Worm (Caenorhabditis elegans) whole organism, late embryonic: ENCODE results near the gene fbxa-128.

Experiments used
- C08G9.2 ChIP-seq: sonication (generic microtip); optimal IDR thresholded peaks from 2 replicates; lab custom pipeline; 2016; ENCODE audit warnings: mild to moderate bottlenecking, missing genetic modification characterization, moderate library complexity, missing compliant biosample characterization
- C38D4.7 ChIP-seq: fragments of 200-800 bp; sonication (Bioruptor generic); optimal IDR thresholded peaks from 2 replicates; lab custom pipeline; 2018; ENCODE audit warnings: mild to moderate bottlenecking, missing genetic modification characterization, moderate library complexity, missing compliant biosample characterization
- F13H6.1 ChIP-seq: sonication (generic microtip); optimal IDR thresholded peaks from 2 replicates; lab custom pipeline; 2016; ENCODE audit warnings: missing genetic modification characterization, missing compliant biosample characterization
- K02D7.2 ChIP-seq: sonication (generic microtip); optimal IDR thresholded peaks from 2 replicates; lab custom pipeline; 2017; ENCODE audit warnings: mild to moderate bottlenecking, missing genetic modification characterization, missing compliant biosample characterization
- ama-1 ChIP-seq: fragments of 150-350 bp; optimal IDR thresholded peaks from 2 replicates; lab custom pipeline; 2014
- ceh-14 ChIP-seq: sonication (generic microtip); optimal IDR thresholded peaks from 2 replicates; lab custom pipeline; 2016; ENCODE audit warnings: missing genotype, missing genetic modification characterization, missing compliant biosample characterization
- ceh-19 ChIP-seq: fragments of 200-800 bp; sonication (Bioruptor generic); optimal IDR thresholded peaks from 2 replicates; lab custom pipeline; 2018; ENCODE audit warnings: mild to moderate bottlenecking, missing genetic modification characterization, missing compliant biosample characterization
- ceh-22 ChIP-seq: sonication (generic microtip); optimal IDR thresholded peaks from 2 replicates; lab custom pipeline; 2017; ENCODE audit warnings: missing biosample characterization, missing genetic modification characterization
- ceh-24 ChIP-seq: sonication (generic microtip); optimal IDR thresholded peaks from 2 replicates; lab custom pipeline; 2016; ENCODE audit warnings: mild to moderate bottlenecking, missing genetic modification characterization, missing compliant biosample characterization
- ceh-31 ChIP-seq: sonication (generic microtip); optimal IDR thresholded peaks from 2 replicates; lab custom pipeline; 2016; ENCODE audit warnings: missing genetic modification characterization, missing compliant biosample characterization
- ceh-34 ChIP-seq: sonication (generic microtip); optimal IDR thresholded peaks from 2 replicates; lab custom pipeline; 2016; ENCODE audit warnings: mild to moderate bottlenecking, missing genetic modification characterization, missing compliant biosample characterization
- ceh-48 ChIP-seq: sonication (generic microtip); optimal IDR thresholded peaks from 2 replicates; lab custom pipeline; 2016; ENCODE audit warnings: missing genetic modification characterization, inconsistent platforms, missing compliant biosample characterization
- ceh-6 ChIP-seq: fragments of 200-800 bp; sonication (Bioruptor generic); optimal IDR thresholded peaks from 2 replicates; lab custom pipeline; 2018; ENCODE audit warnings: mild to moderate bottlenecking, missing genetic modification characterization, missing compliant biosample characterization
- ceh-9 ChIP-seq: sonication (generic microtip); optimal IDR thresholded peaks from 2 replicates; lab custom pipeline; 2016; ENCODE audit warnings: mild to moderate bottlenecking, missing genetic modification characterization, inconsistent platforms, missing compliant biosample characterization
- che-1 ChIP-seq: sonication (generic microtip); optimal IDR thresholded peaks from 2 replicates; lab custom pipeline; 2016; ENCODE audit warnings: mild to moderate bottlenecking, missing genetic modification characterization, missing compliant biosample characterization
- dmd-4 ChIP-seq: sonication (generic microtip); optimal IDR thresholded peaks from 2 replicates; lab custom pipeline; 2016; ENCODE audit warnings: borderline replicate concordance, missing genetic modification characterization, missing compliant biosample characterization
- ets-4 ChIP-seq: sonication (generic microtip); optimal IDR thresholded peaks from 2 replicates; lab custom pipeline; 2016; ENCODE audit warnings: missing genetic modification characterization, missing compliant biosample characterization
- eyg-1 ChIP-seq: sonication (generic microtip); optimal IDR thresholded peaks from 2 replicates; lab custom pipeline; 2016; ENCODE audit warnings: missing genotype, missing genetic modification characterization, missing compliant biosample characterization
- gmeb-2 ChIP-seq: sonication (generic microtip); optimal IDR thresholded peaks from 2 replicates; lab custom pipeline; 2016; ENCODE audit warnings: missing genetic modification characterization, inconsistent platforms, missing compliant biosample characterization
- hlh-13 ChIP-seq: fragments of 200-800 bp; sonication (Bioruptor generic); optimal IDR thresholded peaks from 2 replicates; lab custom pipeline; 2018; ENCODE audit warnings: mild to moderate bottlenecking, missing genetic modification characterization, missing compliant biosample characterization
- hlh-30 ChIP-seq: sonication (generic microtip); optimal IDR thresholded peaks from 2 replicates; lab custom pipeline; 2017; ENCODE audit warnings: antibody characterized with exemption, missing genetic modification characterization, missing compliant biosample characterization; ENCODE audit not compliant: insufficient read depth
- hlh-8 ChIP-seq: sonication (generic microtip); optimal IDR thresholded peaks from 2 replicates; lab custom pipeline; 2016; ENCODE audit warnings: missing genotype, missing genetic modification characterization, missing compliant biosample characterization
- lim-6 ChIP-seq: sonication (generic microtip); optimal IDR thresholded peaks from 2 replicates; lab custom pipeline; 2016; ENCODE audit warnings: missing genetic modification characterization, missing compliant biosample characterization
- lin-11 ChIP-seq: fragments of 200-800 bp; sonication (Bioruptor generic); optimal IDR thresholded peaks from 2 replicates; lab custom pipeline; 2018; ENCODE audit warnings: mild to moderate bottlenecking, missing genetic modification characterization, missing compliant biosample characterization
- madf-2 ChIP-seq: sonication (generic microtip); optimal IDR thresholded peaks from 2 replicates; lab custom pipeline; 2017; ENCODE audit warnings: missing genetic modification characterization, missing compliant biosample characterization
- nfya-1 ChIP-seq: sonication (generic microtip); optimal IDR thresholded peaks from 2 replicates; lab custom pipeline; 2017; ENCODE audit warnings: missing genetic modification characterization, mild to moderate bottlenecking, missing compliant biosample characterization, antibody characterized with exemption, moderate library complexity
- nhr-232 ChIP-seq: sonication (generic microtip); optimal IDR thresholded peaks from 2 replicates; lab custom pipeline; 2016; ENCODE audit warnings: missing genetic modification characterization, missing compliant biosample characterization
- npax-4 ChIP-seq: sonication (generic microtip); optimal IDR thresholded peaks from 2 replicates; lab custom pipeline; 2016; ENCODE audit warnings: missing genetic modification characterization, missing compliant biosample characterization
- odd-2 ChIP-seq: sonication (generic microtip); optimal IDR thresholded peaks from 2 replicates; lab custom pipeline; 2017; ENCODE audit warnings: antibody characterized with exemption, mild to moderate bottlenecking, missing genetic modification characterization, missing compliant biosample characterization
- pat-9 ChIP-seq: fragments of 200-800 bp; sonication (Bioruptor generic); optimal IDR thresholded peaks from 2 replicates; lab custom pipeline; 2018; ENCODE audit warnings: mild to moderate bottlenecking, missing genetic modification characterization, moderate library complexity, missing compliant biosample characterization
- pha-2 ChIP-seq: sonication (generic microtip); optimal IDR thresholded peaks from 2 replicates; lab custom pipeline; 2017; ENCODE audit warnings: mild to moderate bottlenecking, missing genetic modification characterization, missing compliant biosample characterization
- ref-2 ChIP-seq: sonication (generic microtip); optimal IDR thresholded peaks from 2 replicates; lab custom pipeline; 2016; ENCODE audit warnings: missing genetic modification characterization, missing compliant biosample characterization
- sox-4 ChIP-seq: sonication (generic microtip); optimal IDR thresholded peaks from 2 replicates; lab custom pipeline; 2017; ENCODE audit warnings: mild to moderate bottlenecking, missing genetic modification characterization, inconsistent platforms, missing compliant biosample characterization
- tbx-2 ChIP-seq: sonication (generic microtip); optimal IDR thresholded peaks from 2 replicates; lab custom pipeline; 2016; ENCODE audit warnings: missing genetic modification characterization, missing compliant biosample characterization
- ttx-3 ChIP-seq: sonication (generic microtip); optimal IDR thresholded peaks from 2 replicates; lab custom pipeline; 2016; ENCODE audit warnings: missing genetic modification reagents, missing genetic modification characterization, missing compliant biosample characterization
- unc-3 ChIP-seq, 2 experiments: fragments of 200-800 bp in 1 of 2; sonication (Bioruptor generic) in 1 of 2; sonication (generic microtip) in 1 of 2; conservative IDR thresholded peaks in 1 of 2; optimal IDR thresholded peaks in 1 of 2; 2 replicates each; pipeline versions ENCODE4 v1.3.6 to Lab custom; 2016 to 2022; ENCODE audit warnings: missing compliant biosample characterization in 2 of 2, missing genetic modification characterization in 2 of 2, missing genetic modification reagents in 1 of 2
- unc-42 ChIP-seq: sonication (generic microtip); optimal IDR thresholded peaks from 2 replicates; lab custom pipeline; 2016; ENCODE audit warnings: missing genotype, missing genetic modification characterization, missing compliant biosample characterization
- unc-86 ChIP-seq: sonication (generic microtip); optimal IDR thresholded peaks from 2 replicates; lab custom pipeline; 2016; ENCODE audit warnings: missing genetic modification characterization, missing compliant biosample characterization
- ztf-16 ChIP-seq: sonication (generic microtip); optimal IDR thresholded peaks from 2 replicates; lab custom pipeline; 2017; ENCODE audit warnings: missing genetic modification characterization, missing compliant biosample characterization

Gene fbxa-128

DNA sequence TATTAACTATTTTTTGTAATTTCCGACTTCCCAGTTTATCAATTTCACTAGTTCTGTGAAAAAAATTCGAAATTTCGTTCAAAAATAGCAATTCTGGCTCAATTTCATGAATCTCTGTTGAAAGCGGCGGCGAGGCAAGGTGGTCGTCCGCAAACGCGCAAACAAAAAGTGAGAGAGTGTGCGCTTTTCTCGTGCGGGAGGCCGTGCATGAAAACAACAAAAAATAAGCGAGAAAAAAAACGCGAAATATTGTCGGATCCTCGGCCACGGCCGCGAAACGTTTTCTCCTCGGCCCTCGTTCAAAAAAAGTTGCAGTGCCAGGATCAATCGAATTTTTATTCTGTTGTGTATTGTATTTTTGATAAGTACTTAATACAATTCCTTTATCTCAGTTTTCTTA is 26.2 kb downstream of the fbxa-128 start:
- TF ChIP-seq unc-86 (tag; lab: Kevin White, UChicago) (no peak), C08G9.2 (peak; percentile 41), ets-4 (tag; lab: Kevin White, UChicago) (peak; percentile 54), tbx-2 (peak; percentile 42), unc-3 (GFP tag; conservative IDR thresholded peaks at IDR 0.05; lab: Robert Waterston, UW) (no peak), unc-3 (tag; optimal IDR thresholded peaks at IDR 0.05; lab: Kevin White, UChicago) (no peak), hlh-8 (no peak), ceh-6 (no peak), madf-2 (tag; lab: Kevin White, UChicago) (no peak), pha-2 (tag; lab: Kevin White, UChicago) (no peak), ceh-31 (tag; lab: Kevin White, UChicago) (peak; percentile 61)

- peak; percentile 10 for TF ChIP-seq che-1
- peak; percentile 9 for TF ChIP-seq ceh-34 (tag; lab: Kevin White, UChicago)
- TF ChIP-seq unc-86 (tag; lab: Kevin White, UChicago), result peak; percentile 13
- no peak for TF ChIP-seq gmeb-2
- peak; percentile 21 for TF ChIP-seq ref-2 (tag; lab: Kevin White, UChicago)
- TF ChIP-seq ceh-31 (tag; lab: Kevin White, UChicago), result peak; percentile 74
- TF ChIP-seq C08G9.2, result peak; percentile 6
- peak; percentile 21 for TF ChIP-seq ceh-48
- TF ChIP-seq F13H6.1 (tag; lab: Kevin White, UChicago), result no peak
- peak; percentile 1 for TF ChIP-seq unc-42 (tag; lab: Kevin White, UChicago)
- TF ChIP-seq tbx-2, result peak; percentile 5
- TF ChIP-seq lin-11 (tag; lab: Kevin White, UChicago), result no peak
- peak; percentile 10 for TF ChIP-seq ztf-16 (tag; lab: Kevin White, UChicago)
- peak; percentile 17 for TF ChIP-seq nfya-1
- TF ChIP-seq pha-2 (tag; lab: Kevin White, UChicago), result peak; percentile 15
Observed at ce11 chrIII:11110756-11111155, 28.2 kb downstream of the fbxa-128 start.

DNA sequence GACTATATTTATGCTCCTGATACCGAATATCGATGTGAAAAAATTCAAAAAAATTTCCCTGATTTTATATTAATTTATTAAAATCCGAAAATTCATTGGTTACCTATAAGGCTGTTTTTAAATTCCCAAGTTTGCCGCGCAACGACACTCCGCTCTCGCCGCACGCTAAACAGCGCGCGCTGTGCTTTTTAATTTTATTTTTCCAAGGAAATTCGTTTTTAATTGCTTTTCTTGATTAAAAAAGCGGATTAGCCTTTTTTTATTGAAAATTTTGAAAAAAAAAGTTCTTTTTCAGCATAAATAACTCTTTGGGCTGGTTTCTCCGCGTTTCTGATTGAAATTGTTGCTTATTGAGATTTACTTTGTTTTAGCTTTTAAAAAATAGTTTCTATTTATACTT is 31.6 kb downstream of the fbxa-128 start:
- TF ChIP-seq ets-4 (tag; lab: Kevin White, UChicago) (no peak), ceh-24 (no peak), nhr-232 (tag; lab: Kevin White, UChicago) (no peak), hlh-30 (no peak), hlh-13 (GFP tag; lab: Kevin White, UChicago) (no peak), gmeb-2 (no peak), ceh-22 (tag; lab: Kevin White, UChicago) (no peak), lin-11 (tag; lab: Kevin White, UChicago) (no peak), C08G9.2 (no peak), dmd-4 (tag; lab: Kevin White, UChicago) (no peak), ama-1 (no peak)

DNA sequence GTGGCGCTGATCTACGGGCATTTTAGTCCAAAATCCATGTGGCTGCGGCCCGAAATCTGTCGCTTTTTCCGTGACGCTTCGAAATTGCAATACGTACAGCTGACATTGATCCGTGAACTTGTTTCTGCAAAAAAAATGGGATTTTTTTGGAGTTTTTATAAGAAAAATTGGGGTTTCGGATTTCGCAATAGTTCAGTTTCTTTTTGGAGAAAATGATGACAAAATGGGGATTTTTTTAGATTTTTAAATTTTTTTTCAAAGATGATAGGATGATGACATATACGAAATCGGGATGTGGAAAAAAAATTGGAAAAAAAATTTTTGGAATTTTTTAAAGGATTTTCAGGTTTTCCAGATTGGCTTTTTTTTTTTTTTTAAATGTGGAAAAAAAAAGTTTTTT is 37.7 kb downstream of the fbxa-128 start:
- TF ChIP-seq ceh-6, result no peak
- TF ChIP-seq, all 69 proteins: peak for 0

DNA sequence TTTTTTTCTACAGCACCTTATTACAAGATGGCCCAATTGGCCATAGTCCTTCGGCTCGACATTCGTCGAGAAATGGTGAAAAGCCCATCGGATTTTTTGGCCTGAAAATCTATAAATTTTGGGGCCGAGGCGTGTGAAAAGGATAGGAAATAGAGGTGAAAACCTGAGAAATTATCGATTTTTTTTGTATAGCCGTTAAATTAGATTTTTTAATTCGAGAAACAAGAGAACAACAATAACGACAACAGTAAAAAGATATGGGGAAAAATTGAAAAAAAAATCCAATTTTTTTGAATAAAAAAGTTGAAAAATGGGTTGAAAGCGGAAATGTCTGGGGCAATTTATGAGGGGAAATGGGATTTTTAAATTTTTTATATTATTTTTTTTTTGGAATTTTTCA is 39.0 kb downstream of the fbxa-128 start, which contains the start of gene hmt-1:
hmt-1 (minus strand) TSS at position 101 of the 400 bp plus-strand sequence.
- TF ChIP-seq ceh-19 (GFP tag; lab: Kevin White, UChicago) (no peak), pha-2 (tag; lab: Kevin White, UChicago) (no peak), eyg-1 (tag; lab: Kevin White, UChicago) (no peak), hlh-8 (no peak), K02D7.2 (tag; lab: Kevin White, UChicago) (no peak), pat-9 (tag; lab: Kevin White, UChicago) (no peak), odd-2 (tag; lab: Kevin White, UChicago) (no peak), madf-2 (tag; lab: Kevin White, UChicago) (no peak), npax-4 (tag; lab: Kevin White, UChicago) (no peak), lin-11 (tag; lab: Kevin White, UChicago) (no peak), ceh-24 (no peak), lim-6 (no peak), ceh-14 (no peak), C38D4.7 (no peak), ceh-9 (no peak), F13H6.1 (tag; lab: Kevin White, UChicago) (no peak), sox-4 (tag; lab: Kevin White, UChicago) (no peak), ttx-3 (no peak)
